Worm (Caenorhabditis elegans): ENCODE data around the gene lin-37.

lin-37 gene

DNA sequence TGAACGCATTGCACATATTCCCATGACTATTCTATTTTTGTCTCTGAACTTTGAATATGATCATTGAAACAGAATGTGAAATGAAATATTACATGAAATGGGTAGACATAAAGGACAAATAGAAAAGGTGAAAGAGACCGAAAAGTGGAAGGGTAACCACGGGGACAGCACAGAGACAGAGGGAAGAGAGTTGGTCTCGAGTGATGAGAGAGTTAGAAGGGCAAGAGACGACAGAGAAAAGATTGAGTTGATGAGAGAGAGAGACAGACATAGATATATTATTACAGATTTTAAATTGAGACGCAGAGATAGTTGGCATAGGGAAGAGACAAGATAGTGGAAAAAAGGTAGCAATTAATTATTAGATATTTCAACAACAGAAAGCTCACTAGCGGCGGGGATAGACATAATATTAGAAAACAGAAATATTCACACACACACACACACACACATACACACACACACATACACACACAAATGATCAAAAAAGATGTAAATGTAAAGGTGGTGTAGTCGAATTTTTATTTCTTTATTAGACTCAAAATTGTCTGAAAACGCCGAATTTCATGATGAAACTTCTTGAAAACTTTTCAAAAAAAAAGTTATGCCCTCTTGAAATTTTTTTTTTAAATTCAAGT lies 44.4 kb upstream of the lin-37 start (continued):
- TF ChIP-seq tlp-1 (tag; optimal IDR thresholded peaks at IDR 0.05) (no peak), jun-1 (tag; optimal IDR thresholded peaks at IDR 0.05) (peak; percentile 84), egl-27 (tag; optimal IDR thresholded peaks at IDR 0.05) (peak; percentile 72 to 78), blmp-1 (tag; optimal IDR thresholded peaks at IDR 0.05) (peak; percentile 78), F16B12.6 (tag; optimal IDR thresholded peaks at IDR 0.05) (peak; percentile 28), rnt-1 (tag; optimal IDR thresholded peaks at IDR 0.05) (peak; percentile 63), nhr-20 (tag; optimal IDR thresholded peaks at IDR 0.05) (peak; percentile 88), alr-1 (tag; optimal IDR thresholded peaks at IDR 0.05; ENCODE audit: borderline replicate concordance) (no peak), pag-3 (tag; optimal IDR thresholded peaks at IDR 0.05; ENCODE audit: borderline replicate concordance, insufficient read depth) (no peak), egl-13 (tag; optimal IDR thresholded peaks at IDR 0.05) (peak; percentile 2), unc-130 (tag; optimal IDR thresholded peaks at IDR 0.05) (no peak), C04F5.9 (tag; optimal IDR thresholded peaks at IDR 0.05) (no peak), ztf-11 (tag; optimal IDR thresholded peaks at IDR 0.05) (no peak), fkh-10 (GFP tag; optimal IDR thresholded peaks at IDR 0.05) (no peak), lsy-2 (tag; optimal IDR thresholded peaks at IDR 0.05) (peak; percentile 73 to 84), elt-3 (tag; optimal IDR thresholded peaks at IDR 0.05) (peak in 3 of 6 experiments; percentile 12 to 40 (median 14)), xbp-1 (tag; optimal IDR thresholded peaks at IDR 0.05) (peak; percentile 50), vab-15 (tag; optimal IDR thresholded peaks at IDR 0.05) (no peak), nhr-47 (tag; optimal IDR thresholded peaks at IDR 0.05) (peak; percentile 75), ets-5 (GFP tag; IDR thresholded peaks at IDR 0.05) (no peak), sptf-1 (tag; optimal IDR thresholded peaks at IDR 0.05) (no peak), fkh-8 (tag; optimal IDR thresholded peaks at IDR 0.05) (peak; percentile 86), nhr-28 (tag; optimal IDR thresholded peaks at IDR 0.05) (no peak), ceh-88 (GFP tag; IDR thresholded peaks at IDR 0.05) (no peak), ztf-4 (tag; optimal IDR thresholded peaks at IDR 0.05) (peak; percentile 43), dpl-1 (GFP tag; optimal IDR thresholded peaks at IDR 0.05) (peak; percentile 13 to 61 (median 29)), efl-1 (optimal IDR thresholded peaks at IDR 0.05) (peak; percentile 67 to 75), efl-1 (GFP tag; optimal IDR thresholded peaks at IDR 0.05 in 1 of 2) (peak; percentile 39 to 93), unc-30 (tag; optimal IDR thresholded peaks at IDR 0.05) (no peak), aly-2 (tag; optimal IDR thresholded peaks at IDR 0.05) (peak; percentile 68), irx-1 (tag; optimal IDR thresholded peaks at IDR 0.05) (peak; percentile 12), nhr-77 (tag; optimal IDR thresholded peaks at IDR 0.05) (peak; percentile 74)

DNA sequence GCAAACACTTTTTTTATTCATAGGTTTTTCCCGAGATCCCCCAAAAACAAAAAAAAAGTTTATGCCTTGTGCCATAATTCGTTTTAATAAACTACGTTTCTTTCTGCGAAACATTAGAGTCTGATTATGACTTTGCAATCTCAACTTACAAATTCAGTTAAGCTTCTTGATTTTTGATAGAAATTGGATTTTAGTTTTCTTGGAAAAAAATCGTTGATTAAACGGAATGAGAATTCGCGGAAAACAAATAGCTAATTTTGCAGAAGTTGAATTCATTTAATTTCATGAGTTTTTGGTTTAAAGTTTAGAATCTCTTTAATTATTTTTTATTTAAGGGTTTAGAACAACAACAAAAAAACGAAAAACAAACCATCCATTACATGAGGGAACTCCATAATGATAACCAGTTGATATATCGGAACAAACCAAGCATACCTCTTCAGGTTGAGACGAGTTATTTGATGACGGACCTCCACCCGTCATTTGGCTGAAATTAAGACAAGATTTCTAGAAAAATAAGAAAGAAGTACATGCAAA lies 42.7 kb upstream of the lin-37 start, which contains the start of gene nhr-10:
Gene nhr-10 (minus strand): TSS at position 487 of the 537 bp plus-strand sequence.
- TF ChIP-seq vab-15 (tag; optimal IDR thresholded peaks at IDR 0.05) (no peak), xbp-1 (tag; optimal IDR thresholded peaks at IDR 0.05) (no peak), aha-1 (tag; optimal IDR thresholded peaks at IDR 0.05) (no peak), irx-1 (tag; optimal IDR thresholded peaks at IDR 0.05) (no peak), pqm-1 (tag; optimal IDR thresholded peaks at IDR 0.05) (no peak), nhr-11 (tag; optimal IDR thresholded peaks at IDR 0.05) (peak; percentile 48), lsy-2 (tag; optimal IDR thresholded peaks at IDR 0.05) (peak in 1 of 2 experiments; percentile 46), sox-4 (tag; optimal IDR thresholded peaks at IDR 0.05) (no peak), nhr-28 (tag; optimal IDR thresholded peaks at IDR 0.05) (no peak), tbx-2 (tag; optimal IDR thresholded peaks at IDR 0.05) (no peak), lin-14 (GFP tag; optimal IDR thresholded peaks at IDR 0.05) (peak; percentile 40), ztf-11 (tag; optimal IDR thresholded peaks at IDR 0.05) (no peak), mab-9 (GFP tag; IDR thresholded peaks at IDR 0.05) (no peak), dpl-1 (GFP tag; optimal IDR thresholded peaks at IDR 0.05) (no peak), ama-1 (optimal IDR thresholded peaks at IDR 0.05) (no peak), lin-35 (GFP tag; optimal IDR thresholded peaks at IDR 0.05) (no peak), ceh-82 (tag; optimal IDR thresholded peaks at IDR 0.05) (no peak), nhr-85 (tag) (no peak), jun-1 (tag; optimal IDR thresholded peaks at IDR 0.05) (no peak), unc-86 (tag; optimal IDR thresholded peaks at IDR 0.05) (no peak), egl-13 (tag; optimal IDR thresholded peaks at IDR 0.05) (no peak), nhr-20 (tag; optimal IDR thresholded peaks at IDR 0.05) (peak; percentile 0), swsn-7 (tag; optimal IDR thresholded peaks at IDR 0.05) (peak; percentile 41), mef-2 (tag; optimal IDR thresholded peaks at IDR 0.05) (no peak), nhr-77 (tag; optimal IDR thresholded peaks at IDR 0.05) (no peak), efl-1 (optimal IDR thresholded peaks at IDR 0.05) (no peak), efl-1 (GFP tag; optimal IDR thresholded peaks at IDR 0.05 in 1 of 2) (no peak), nhr-71 (tag; optimal IDR thresholded peaks at IDR 0.05) (peak; percentile 74), fkh-8 (tag; optimal IDR thresholded peaks at IDR 0.05) (peak; percentile 71), ceh-8 (GFP tag; optimal IDR thresholded peaks at IDR 0.05) (no peak), C04F5.9 (tag; optimal IDR thresholded peaks at IDR 0.05) (no peak), nhr-90 (tag; optimal IDR thresholded peaks at IDR 0.05; ENCODE audit: poor library complexity) (no peak)
